Worm (Caenorhabditis elegans): ENCODE measurements around the gene F09F9.2.

Gene F09F9.2

DNA sequence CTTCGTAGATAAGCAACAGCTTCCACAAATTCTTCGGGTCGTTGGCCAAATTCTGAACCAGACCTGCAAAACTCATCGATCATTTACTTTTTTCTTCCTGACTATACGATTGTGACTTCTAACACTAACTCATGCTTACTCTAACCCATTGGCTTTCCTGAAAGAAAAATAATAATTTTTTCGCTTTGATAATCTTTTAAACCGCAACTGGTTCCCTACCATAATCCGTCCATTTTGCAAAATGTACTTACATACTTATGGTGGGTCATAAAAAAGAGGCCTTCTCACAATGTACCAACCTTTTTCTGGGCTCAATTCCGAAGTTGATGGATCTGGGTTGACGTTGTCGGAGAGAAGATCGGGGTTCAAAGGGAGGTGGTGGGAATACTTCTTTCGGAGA is 16.3 kb downstream of the F09F9.2 start:
- TF ChIP-seq nhr-179 (tag; optimal IDR thresholded peaks at IDR 0.05), result no peak
- TF ChIP-seq B0261.1 (tag; optimal IDR thresholded peaks at IDR 0.05), result no peak
- no peak for TF ChIP-seq ceh-27 (GFP tag; optimal IDR thresholded peaks at IDR 0.05)

DNA sequence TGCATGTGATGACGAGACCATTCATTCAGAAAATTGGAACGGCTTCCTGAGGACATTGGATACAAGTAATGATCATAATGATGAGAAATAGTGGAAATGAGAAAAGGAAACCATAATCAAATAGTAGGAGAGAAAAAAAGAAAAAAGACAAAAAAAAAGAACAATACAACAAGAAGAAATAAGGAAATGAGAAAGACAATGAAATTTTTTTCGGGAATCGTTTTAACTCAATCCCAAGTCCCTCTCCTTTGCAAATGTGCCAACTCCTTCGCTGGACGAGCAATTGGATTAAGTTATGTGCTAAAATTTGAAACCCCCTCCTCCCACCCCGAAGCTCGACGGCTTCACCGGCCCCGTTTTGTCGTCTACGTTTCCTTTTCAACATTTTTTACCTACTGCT is 22.3 kb downstream of the F09F9.2 start:
- TF ChIP-seq F52B5.7 (tag; optimal IDR thresholded peaks at IDR 0.05) (no peak), madf-8 (GFP tag; conservative IDR thresholded peaks at IDR 0.05) (no peak), ceh-58 (GFP tag; IDR thresholded peaks at IDR 0.05) (no peak), ztf-28 (GFP tag; IDR thresholded peaks at IDR 0.05) (no peak), ZK185.1 (tag; optimal IDR thresholded peaks at IDR 0.05; ENCODE audit: poor library complexity, severe bottlenecking) (no peak), aptf-3 (GFP tag; IDR thresholded peaks at IDR 0.05) (no peak), F22D6.2 (tag; optimal IDR thresholded peaks at IDR 0.05) (no peak), ztf-3 (GFP tag; optimal IDR thresholded peaks at IDR 0.05) (no peak), nhr-179 (tag; optimal IDR thresholded peaks at IDR 0.05) (no peak), dpl-1 (GFP tag; optimal IDR thresholded peaks at IDR 0.05) (no peak), rcor-1 (GFP tag; IDR thresholded peaks at IDR 0.05) (no peak), attf-6 (GFP tag; IDR thresholded peaks at IDR 0.05) (no peak), ceh-100 (GFP tag; IDR thresholded peaks at IDR 0.05) (no peak), lin-26 (GFP tag; IDR thresholded peaks at IDR 0.05) (no peak)

ce11 chrX:4085489-4085888 is 25.8 kb downstream of the F09F9.2 start:
- TF ChIP-seq mxl-1 (tag; optimal IDR thresholded peaks at IDR 0.05) (no peak), lsl-1 (GFP tag; optimal IDR thresholded peaks at IDR 0.05) (no peak), chd-7 (tag; optimal IDR thresholded peaks at IDR 0.05) (no peak)

DNA sequence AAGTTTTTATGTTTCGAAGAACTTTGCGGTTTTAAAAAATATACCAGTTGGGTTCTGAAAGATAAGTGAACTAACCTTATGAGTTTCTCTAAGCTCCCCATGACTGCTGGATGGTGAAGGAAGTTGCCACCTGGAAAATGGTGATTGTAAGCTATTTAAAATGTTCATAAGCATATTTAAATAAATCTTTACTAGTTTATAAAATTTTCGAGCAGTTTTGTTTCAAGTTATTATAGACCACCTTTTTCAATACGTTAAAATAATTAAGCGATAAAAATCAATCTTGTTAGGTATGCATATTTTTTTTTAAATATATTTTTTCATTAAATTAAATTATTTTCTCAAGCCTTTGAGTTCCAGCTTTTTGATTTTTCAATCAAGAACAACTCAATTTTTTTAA is 32.0 kb downstream of the F09F9.2 start, which contains the start of gene T06F4.1:
TSS of gene T06F4.1 (minus strand) at position 101 of the 400 bp plus-strand sequence.
- no peak for TF ChIP-seq unc-130 (GFP tag; optimal IDR thresholded peaks at IDR 0.05)
- TF ChIP-seq lin-26 (GFP tag; IDR thresholded peaks at IDR 0.05), result no peak
- no peak for TF ChIP-seq ztf-25 (GFP tag; IDR thresholded peaks at IDR 0.05)
- TF ChIP-seq efl-1 (GFP tag; optimal IDR thresholded peaks at IDR 0.05), result no peak
- TF ChIP-seq F57A8.1 (GFP tag; optimal IDR thresholded peaks at IDR 0.05), result no peak
- no peak for TF ChIP-seq akir-1 (GFP tag; optimal IDR thresholded peaks at IDR 0.05)
- no peak for TF ChIP-seq mcd-1 (GFP tag; IDR thresholded peaks at IDR 0.05)
- TF ChIP-seq let-526 (GFP tag; IDR thresholded peaks at IDR 0.05), result no peak
- no peak for TF ChIP-seq Y95B8A.8 (GFP tag; IDR thresholded peaks at IDR 0.05)
- no peak for TF ChIP-seq dox-1 (GFP tag; IDR thresholded peaks at IDR 0.05)
- TF ChIP-seq K12H6.12 (tag; optimal IDR thresholded peaks at IDR 0.05), result no peak
- no peak for TF ChIP-seq ceh-100 (GFP tag; IDR thresholded peaks at IDR 0.05)
- no peak for TF ChIP-seq D2030.7 (GFP tag; IDR thresholded peaks at IDR 0.05)
- TF ChIP-seq nhr-27 (tag; optimal IDR thresholded peaks at IDR 0.05), result no peak
- TF ChIP-seq ZK185.1 (tag; optimal IDR thresholded peaks at IDR 0.05; ENCODE audit: poor library complexity, severe bottlenecking), result no peak
- no peak for TF ChIP-seq lir-1 (GFP tag; conservative IDR thresholded peaks at IDR 0.05)

DNA sequence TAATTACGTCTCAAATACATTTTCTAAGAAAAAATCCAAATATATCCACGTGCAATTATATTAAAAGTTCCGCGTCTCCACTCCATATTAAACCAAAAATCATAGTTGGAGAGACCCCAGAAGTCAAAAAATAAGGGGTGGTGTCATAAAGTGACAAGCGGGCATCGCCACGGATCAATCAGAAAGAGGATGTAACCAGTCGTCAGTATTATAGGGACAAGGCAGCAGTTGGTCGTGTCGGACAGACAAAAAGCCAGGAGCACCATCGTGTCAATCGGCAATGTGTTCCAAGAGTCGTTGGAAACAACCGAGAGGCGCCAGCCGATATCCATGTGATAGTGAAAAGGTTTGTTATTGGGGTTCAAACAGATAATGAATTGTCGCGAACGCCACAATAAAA is 35.3 kb downstream of the F09F9.2 start:
- no peak for TF ChIP-seq Y56A3A.18 (GFP tag; IDR thresholded peaks at IDR 0.05)
- no peak for TF ChIP-seq dox-1 (GFP tag; IDR thresholded peaks at IDR 0.05)
- TF ChIP-seq ceh-58 (GFP tag; IDR thresholded peaks at IDR 0.05), result no peak
- TF ChIP-seq athp-1 (tag; optimal IDR thresholded peaks at IDR 0.05), result no peak
- no peak for TF ChIP-seq F22D6.2 (tag; optimal IDR thresholded peaks at IDR 0.05)
- no peak for TF ChIP-seq unc-62 (GFP tag; optimal IDR thresholded peaks at IDR 0.05)
- TF ChIP-seq snpc-4 (GFP tag; optimal IDR thresholded peaks at IDR 0.05), result no peak
- no peak for TF ChIP-seq snpc-4 (tag; optimal IDR thresholded peaks at IDR 0.05)
- no peak for TF ChIP-seq madf-3 (GFP tag; IDR thresholded peaks at IDR 0.05)
